2 fruit fly cellular contexts compared by ENCODE assay signal in genomic region chr2L:1617712-1618111, dm6.
TF ChIP-seq lines count a peak whose summit lies in the region.

No protein-coding gene starts in this region.

TF ChIP-seq in whole organism, embryonic, 481 proteins besides CTCF, POLR2A, EP300 and RAD21 (continued from another document):
- TF ChIP-seq CG10366 (GFP tag; IDR thresholded peaks at IDR 0.05; lab: Robert Waterston, UW) (no peak), ash1 (GFP tag; optimal IDR thresholded peaks at IDR 0.05; lab: Kevin White, UChicago) (no peak), ssp (GFP tag; IDR thresholded peaks at IDR 0.05; lab: Robert Waterston, UW) (no peak), mam (GFP tag; optimal IDR thresholded peaks at IDR 0.05; lab: Kevin White, UChicago) (no peak), ranshi (GFP tag; IDR thresholded peaks at IDR 0.05; lab: Robert Waterston, UW) (no peak), CG12236 (GFP tag; optimal IDR thresholded peaks at IDR 0.05; lab: Kevin White, UChicago) (no peak), fd3F (GFP tag; optimal IDR thresholded peaks at IDR 0.05; lab: Kevin White, UChicago) (no peak), pros (GFP tag; optimal IDR thresholded peaks at IDR 0.05; lab: Kevin White, UChicago) (peak; percentile 53), HLH54F (GFP tag; optimal IDR thresholded peaks at IDR 0.05; lab: Kevin White, UChicago) (no peak), Med (GFP tag; lab: Kevin White, UChicago) (peak; percentile 20), MESR4 (GFP tag; optimal IDR thresholded peaks at IDR 0.05; lab: Kevin White, UChicago) (no peak), ATbp (GFP tag; optimal IDR thresholded peaks at IDR 0.05; lab: Kevin White, UChicago) (no peak), CG6272 (GFP tag; IDR thresholded peaks at IDR 0.05; lab: Robert Waterston, UW) (no peak), slbo (GFP tag; IDR thresholded peaks at IDR 0.05; lab: Robert Waterston, UW) (0 out of 2 replicates have a peak, but pooled peaks have one; percentile 6), CG30020 (tag; optimal IDR thresholded peaks at IDR 0.05; lab: Kevin White, UChicago) (no peak), wor (GFP tag; IDR thresholded peaks at IDR 0.05; lab: Robert Waterston, UW) (no peak), CG14441 (GFP tag; IDR thresholded peaks at IDR 0.05; lab: Robert Waterston, UW) (no peak), CG16815 (GFP tag; optimal IDR thresholded peaks at IDR 0.05; lab: Kevin White, UChicago) (no peak), abd-A (tag; optimal IDR thresholded peaks at IDR 0.05; lab: Kevin White, UChicago) (no peak), CG4424 (GFP tag; optimal IDR thresholded peaks at IDR 0.05; lab: Kevin White, UChicago) (no peak), CG34224 (GFP tag; IDR thresholded peaks at IDR 0.05; lab: Robert Waterston, UW; ENCODE audit: partially characterized antibody) (peak; percentile 11; the same call in 1 of the 3 replicates), sob (GFP tag; IDR thresholded peaks at IDR 0.05; lab: Robert Waterston, UW) (no peak), az2 (GFP tag; optimal IDR thresholded peaks at IDR 0.05; lab: Kevin White, UChicago) (no peak), CG4282 (GFP tag; optimal IDR thresholded peaks at IDR 0.05; lab: Kevin White, UChicago) (no peak), CG15011 (GFP tag; optimal IDR thresholded peaks at IDR 0.05; lab: Kevin White, UChicago) (no peak), zen2 (GFP tag; IDR thresholded peaks at IDR 0.05; lab: Robert Waterston, UW; ENCODE audit: partially characterized antibody) (no peak), prd (optimal IDR thresholded peaks at IDR 0.05; lab: Kevin White, UChicago) (no peak), prd (GFP tag; IDR thresholded peaks at IDR 0.05; lab: Robert Waterston, UW) (no peak), Ets65A (GFP tag; lab: Kevin White, UChicago) (peak; percentile 96), CG8359 (GFP tag; optimal IDR thresholded peaks at IDR 0.05; lab: Kevin White, UChicago; ENCODE audit: borderline replicate concordance) (no peak), Fer3 (tag; optimal IDR thresholded peaks at IDR 0.05; lab: Kevin White, UChicago) (no peak), tap (tag; optimal IDR thresholded peaks at IDR 0.05; lab: Kevin White, UChicago) (no peak), Ets97D (GFP tag; optimal IDR thresholded peaks at IDR 0.05; lab: Kevin White, UChicago) (peak; percentile 14), nom (GFP tag; optimal IDR thresholded peaks at IDR 0.05; lab: Kevin White, UChicago) (peak; percentile 59), caup (GFP tag; optimal IDR thresholded peaks at IDR 0.05; lab: Kevin White, UChicago; ENCODE audit: severe bottlenecking) (no peak), seq (GFP tag; IDR thresholded peaks at IDR 0.05; lab: Robert Waterston, UW) (peak; percentile 67), sqz (GFP tag; optimal IDR thresholded peaks at IDR 0.05; lab: Kevin White, UChicago) (no peak), CG16863 (GFP tag; optimal IDR thresholded peaks at IDR 0.05; lab: Kevin White, UChicago) (no peak), MBD-R2 (GFP tag; IDR thresholded peaks at IDR 0.05; lab: Robert Waterston, UW) (no peak), Gsc (GFP tag; IDR thresholded peaks at IDR 0.05; lab: Robert Waterston, UW) (no peak), CG17359 (tag; optimal IDR thresholded peaks at IDR 0.05; lab: Kevin White, UChicago) (no peak), chinmo (GFP tag; IDR thresholded peaks at IDR 0.05; lab: Robert Waterston, UW; ENCODE audit: partially characterized antibody) (0 out of 4 replicates have a peak, but pooled peaks have one; percentile 45), CG13624 (GFP tag; optimal IDR thresholded peaks at IDR 0.05; lab: Kevin White, UChicago) (no peak), Mrtf (GFP tag; IDR thresholded peaks at IDR 0.05; lab: Robert Waterston, UW) (no peak), Blimp-1 (GFP tag; optimal IDR thresholded peaks at IDR 0.05; lab: Kevin White, UChicago) (peak; percentile 58), Hr78 (GFP tag; optimal IDR thresholded peaks at IDR 0.05; lab: Kevin White, UChicago) (no peak), CG43689 (GFP tag; IDR thresholded peaks at IDR 0.05; lab: Robert Waterston, UW) (no peak), CG11695 (GFP tag; IDR thresholded peaks at IDR 0.05; lab: Robert Waterston, UW) (no peak), ara (GFP tag; IDR thresholded peaks at IDR 0.05; lab: Robert Waterston, UW) (no peak), CG8944 (GFP tag; optimal IDR thresholded peaks at IDR 0.05; lab: Kevin White, UChicago) (no peak), CG4820 (GFP tag; optimal IDR thresholded peaks at IDR 0.05; lab: Kevin White, UChicago) (no peak), CG6689 (GFP tag; IDR thresholded peaks at IDR 0.05; lab: Robert Waterston, UW) (0 out of 2 replicates have a peak, but pooled peaks have one; percentile 10), chif (GFP tag; optimal IDR thresholded peaks at IDR 0.05; lab: Kevin White, UChicago) (no peak), HmgD (GFP tag; optimal IDR thresholded peaks at IDR 0.05; lab: Kevin White, UChicago) (no peak)

TF ChIP-seq in whole organism, prepupa, 60 proteins besides CTCF, POLR2A, EP300 and RAD21 (continued from another document):
- TF ChIP-seq fd59A (GFP tag; optimal IDR thresholded peaks at IDR 0.05; lab: Kevin White, UChicago): no peak
- peak; percentile 9 for TF ChIP-seq dac (GFP tag; optimal IDR thresholded peaks at IDR 0.05; lab: Kevin White, UChicago)
- peak; percentile 39 for TF ChIP-seq Blimp-1 (GFP tag; optimal IDR thresholded peaks at IDR 0.05; lab: Kevin White, UChicago)
- no peak for TF ChIP-seq svp (GFP tag; lab: Kevin White, UChicago)
- TF ChIP-seq CG16779 (tag; optimal IDR thresholded peaks at IDR 0.05; lab: Kevin White, UChicago): peak; percentile 4
- no peak for TF ChIP-seq OdsH (GFP tag; optimal IDR thresholded peaks at IDR 0.05; lab: Kevin White, UChicago)
- no peak for TF ChIP-seq Eip93F (GFP tag; optimal IDR thresholded peaks at IDR 0.05; lab: Kevin White, UChicago)
- TF ChIP-seq ss (GFP tag; optimal IDR thresholded peaks at IDR 0.05; lab: Kevin White, UChicago): peak; percentile 53 to 67
- TF ChIP-seq Hr4 (GFP tag; optimal IDR thresholded peaks at IDR 0.05; lab: Kevin White, UChicago): no peak
- no peak for TF ChIP-seq CG31627 (GFP tag; optimal IDR thresholded peaks at IDR 0.05; lab: Kevin White, UChicago)
- no peak for TF ChIP-seq CG8319 (GFP tag; optimal IDR thresholded peaks at IDR 0.05; lab: Kevin White, UChicago)
- no peak for TF ChIP-seq dsx (GFP tag; optimal IDR thresholded peaks at IDR 0.05; lab: Kevin White, UChicago; ENCODE audit: poor library complexity, severe bottlenecking)
- TF ChIP-seq CG34406 (GFP tag; optimal IDR thresholded peaks at IDR 0.05; lab: Kevin White, UChicago): no peak
- TF ChIP-seq CG7368 (GFP tag; optimal IDR thresholded peaks at IDR 0.05; lab: Kevin White, UChicago): no peak
- peak; percentile 26 for TF ChIP-seq CG3919 (GFP tag; optimal IDR thresholded peaks at IDR 0.05; lab: Kevin White, UChicago)
- TF ChIP-seq CG3032 (tag; optimal IDR thresholded peaks at IDR 0.05; lab: Kevin White, UChicago): peak; percentile 9
- no peak for TF ChIP-seq Met (GFP tag; optimal IDR thresholded peaks at IDR 0.05; lab: Kevin White, UChicago)
- TF ChIP-seq CG1621 (tag; optimal IDR thresholded peaks at IDR 0.05; lab: Kevin White, UChicago): peak; percentile 43
- no peak for TF ChIP-seq CG10631 (GFP tag; optimal IDR thresholded peaks at IDR 0.05; lab: Kevin White, UChicago)
- TF ChIP-seq lz (GFP tag; optimal IDR thresholded peaks at IDR 0.05; lab: Kevin White, UChicago): no peak
- TF ChIP-seq Gug (GFP tag; IDR thresholded peaks at IDR 0.05; lab: Robert Waterston, UW): no peak
- peak; percentile 27 for TF ChIP-seq Eip75B (GFP tag; optimal IDR thresholded peaks at IDR 0.05; lab: Kevin White, UChicago)
- TF ChIP-seq CG15336 (GFP tag; IDR thresholded peaks at IDR 0.05; lab: Robert Waterston, UW): no peak
- TF ChIP-seq CG4318 (GFP tag; optimal IDR thresholded peaks at IDR 0.05; lab: Kevin White, UChicago): no peak
- no peak for TF ChIP-seq Sox14 (GFP tag; optimal IDR thresholded peaks at IDR 0.05; lab: Kevin White, UChicago)
- TF ChIP-seq CG6854 (GFP tag; optimal IDR thresholded peaks at IDR 0.05; lab: Kevin White, UChicago): no peak
- TF ChIP-seq CG6276 (GFP tag; optimal IDR thresholded peaks at IDR 0.05; lab: Kevin White, UChicago): no peak
- no peak for TF ChIP-seq Hr38 (GFP tag; optimal IDR thresholded peaks at IDR 0.05; lab: Kevin White, UChicago)
- no peak for TF ChIP-seq Hr39 (GFP tag; optimal IDR thresholded peaks at IDR 0.05; lab: Kevin White, UChicago)
- TF ChIP-seq spab (GFP tag; optimal IDR thresholded peaks at IDR 0.05; lab: Kevin White, UChicago): peak; percentile 44
